Worm (Caenorhabditis elegans) whole organism, L2 larva: Measurements from ENCODE around the gene srw-76.

Experiments used
- C34F6.9 ChIP-seq: fragments of 150-350 bp; optimal IDR thresholded peaks from 2 replicates; lab custom pipeline; 2014; ENCODE audit warnings: missing biosample characterization, missing genetic modification characterization
- F13H6.1 ChIP-seq: sonication (generic microtip); optimal IDR thresholded peaks from 2 replicates; lab custom pipeline; 2016; ENCODE audit warnings: missing genetic modification characterization, missing compliant biosample characterization
- R02D3.7 ChIP-seq: fragments of 150-350 bp; optimal IDR thresholded peaks from 2 replicates; lab custom pipeline; 2014; ENCODE audit warnings: missing biosample characterization, missing genetic modification characterization
- Y55F3AM.14 ChIP-seq: fragments of 200-800 bp; sonication (Bioruptor generic); optimal IDR thresholded peaks from 2 replicates; lab custom pipeline; 2018; ENCODE audit warnings: mild to moderate bottlenecking, missing genetic modification characterization, missing compliant biosample characterization
- ZK546.5 ChIP-seq: sonication (generic microtip); optimal IDR thresholded peaks from 2 replicates; lab custom pipeline; 2017; ENCODE audit warnings: missing biosample characterization, missing genetic modification characterization
- alr-1 ChIP-seq: fragments of 150-350 bp; optimal IDR thresholded peaks from 2 replicates; lab custom pipeline; 2014; ENCODE audit warnings: missing biosample characterization, missing genetic modification characterization
- aly-2 ChIP-seq: fragments of 150-350 bp; optimal IDR thresholded peaks from 2 replicates; lab custom pipeline; 2014; ENCODE audit warnings: missing biosample characterization, missing genetic modification characterization
- blmp-1 ChIP-seq: sonication (generic microtip); optimal IDR thresholded peaks from 2 replicates; lab custom pipeline; 2017; ENCODE audit warnings: missing genetic modification characterization, mild to moderate bottlenecking, missing compliant biosample characterization, antibody characterized with exemption, moderate library complexity; ENCODE audit not compliant: insufficient read depth
- ceh-16 ChIP-seq: fragments of 150-350 bp; optimal IDR thresholded peaks from 2 replicates; lab custom pipeline; 2014; ENCODE audit warnings: missing biosample characterization, missing genetic modification characterization
- crh-2 ChIP-seq: sonication (generic microtip); optimal IDR thresholded peaks from 2 replicates; lab custom pipeline; 2017; ENCODE audit warnings: missing biosample characterization, missing genetic modification characterization
- dmd-4 ChIP-seq: sonication (generic microtip); optimal IDR thresholded peaks from 2 replicates; lab custom pipeline; 2017; ENCODE audit warnings: missing biosample characterization, missing genetic modification characterization
- egl-27 ChIP-seq: sonication (generic microtip); optimal IDR thresholded peaks from 3 replicates; lab custom pipeline; 2017; ENCODE audit warnings: missing biosample characterization, missing genetic modification reagents, missing genetic modification characterization
- elt-1 ChIP-seq: fragments of 150-350 bp; optimal IDR thresholded peaks from 2 replicates; lab custom pipeline; 2014; ENCODE audit warnings: missing biosample characterization, missing genetic modification characterization
- elt-3 ChIP-seq: sonication (generic microtip); optimal IDR thresholded peaks from 2 replicates; lab custom pipeline; 2017; ENCODE audit warnings: missing biosample characterization, missing genetic modification characterization
- fos-1 ChIP-seq: fragments of 150-350 bp; optimal IDR thresholded peaks from 2 replicates; lab custom pipeline; 2014; ENCODE audit warnings: missing biosample characterization, missing genetic modification characterization
- lsy-2 ChIP-seq, 2 experiments: fragments of 150-350 bp in 1 of 2; sonication (generic microtip) in 1 of 2; optimal IDR thresholded peaks; 2 replicates each; lab custom pipeline; 2014 to 2017; ENCODE audit warnings: missing biosample characterization in 2 of 2, missing genetic modification characterization in 2 of 2
- mab-5 ChIP-seq: fragments of 150-350 bp; optimal IDR thresholded peaks from 2 replicates; lab custom pipeline; 2014; ENCODE audit warnings: missing biosample characterization, missing genetic modification characterization
- nhr-11 ChIP-seq: fragments of 150-350 bp; optimal IDR thresholded peaks from 2 replicates; lab custom pipeline; 2014; ENCODE audit warnings: missing biosample characterization, missing genetic modification characterization
- nhr-12 ChIP-seq: fragments of 150-350 bp; optimal IDR thresholded peaks from 2 replicates; lab custom pipeline; 2014; ENCODE audit warnings: missing biosample characterization, missing genetic modification characterization
- nhr-129 ChIP-seq: fragments of 150-350 bp; optimal IDR thresholded peaks from 2 replicates; lab custom pipeline; 2014; ENCODE audit warnings: missing biosample characterization, missing genetic modification characterization
- nhr-21 ChIP-seq: fragments of 150-350 bp; optimal IDR thresholded peaks from 2 replicates; lab custom pipeline; 2014; ENCODE audit warnings: missing biosample characterization, missing genetic modification characterization
- nhr-6 ChIP-seq: fragments of 150-350 bp; optimal IDR thresholded peaks from 2 replicates; lab custom pipeline; 2014; ENCODE audit warnings: missing biosample characterization, missing genetic modification characterization
- peb-1 ChIP-seq: fragments of 150-350 bp; optimal IDR thresholded peaks from 2 replicates; lab custom pipeline; 2014; ENCODE audit warnings: missing biosample characterization, missing genetic modification characterization
- sem-4 ChIP-seq: fragments of 150-350 bp; optimal IDR thresholded peaks from 2 replicates; lab custom pipeline; 2014; ENCODE audit warnings: missing biosample characterization, missing genetic modification reagents, missing genetic modification characterization
- skn-1 ChIP-seq: sonication (generic microtip); optimal IDR thresholded peaks from 2 replicates; lab custom pipeline; 2017; ENCODE audit warnings: missing biosample characterization, missing genetic modification characterization
- sma-3 ChIP-seq: sonication (generic microtip); optimal IDR thresholded peaks from 2 replicates; lab custom pipeline; 2016; ENCODE audit warnings: missing genetic modification reagents, missing genetic modification characterization, missing compliant biosample characterization
- sma-9 ChIP-seq, 2 experiments: fragments of 150-350 bp in 1 of 2; sonication (generic microtip) in 1 of 2; optimal IDR thresholded peaks; 2 replicates each; lab custom pipeline; 2014 to 2016; ENCODE audit warnings: missing genetic modification characterization in 2 of 2, mild to moderate bottlenecking in 1 of 2, missing biosample characterization in 1 of 2, missing compliant biosample characterization in 1 of 2, missing genetic modification reagents in 1 of 2, moderate library complexity in 1 of 2
- unc-39 ChIP-seq: fragments of 150-350 bp; optimal IDR thresholded peaks from 2 replicates; lab custom pipeline; 2014; ENCODE audit warnings: missing biosample characterization, missing genetic modification characterization
- unc-55 ChIP-seq: fragments of 150-350 bp; sonication (generic microtip); optimal IDR thresholded peaks from 3 replicates; lab custom pipeline; 2014; ENCODE audit warnings: missing biosample characterization, missing genetic modification reagents, missing genetic modification characterization
- zag-1 ChIP-seq: fragments of 150-350 bp; optimal IDR thresholded peaks from 2 replicates; lab custom pipeline; 2014; ENCODE audit warnings: missing biosample characterization, missing genetic modification characterization
- ztf-1 ChIP-seq: fragments of 200-800 bp; sonication (Bioruptor generic); conservative IDR thresholded peaks from 2 replicates; pipeline ENCODE4 v1.3.6; 2022; ENCODE audit warnings: missing genetic modification characterization, missing compliant biosample characterization
- ztf-11 ChIP-seq: sonication (generic microtip); optimal IDR thresholded peaks from 2 replicates; lab custom pipeline; 2017; ENCODE audit warnings: missing biosample characterization, missing genetic modification characterization
- ztf-4 ChIP-seq: fragments of 150-350 bp; optimal IDR thresholded peaks from 2 replicates; lab custom pipeline; 2014; ENCODE audit warnings: missing biosample characterization, missing genetic modification characterization

The srw-76 gene

DNA sequence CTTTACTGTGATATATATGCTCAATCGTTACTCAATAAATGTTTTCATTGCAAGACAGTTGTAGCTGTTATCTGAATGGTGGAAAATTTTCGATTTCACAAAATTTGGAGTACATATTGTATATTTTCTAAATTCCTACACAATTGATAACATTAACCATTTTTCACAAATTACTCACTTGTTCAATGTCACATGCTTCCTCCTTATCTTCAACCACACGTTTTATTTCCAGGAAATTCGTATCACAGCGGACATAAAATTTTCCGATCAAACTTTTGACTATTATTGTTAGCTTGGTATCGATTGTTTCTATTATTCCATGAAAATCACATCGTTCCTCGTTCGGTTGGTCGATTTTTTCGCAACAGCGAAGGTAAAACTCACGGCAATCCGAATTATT lies 29.6 kb downstream of the srw-76 start:
- TF ChIP-seq fos-1 (tag; lab: Kevin White, UChicago): peak; percentile 24
- TF ChIP-seq skn-1 (tag; lab: Kevin White, UChicago): no peak
- no peak for TF ChIP-seq unc-55 (GFP tag; lab: Kevin White, UChicago)

DNA sequence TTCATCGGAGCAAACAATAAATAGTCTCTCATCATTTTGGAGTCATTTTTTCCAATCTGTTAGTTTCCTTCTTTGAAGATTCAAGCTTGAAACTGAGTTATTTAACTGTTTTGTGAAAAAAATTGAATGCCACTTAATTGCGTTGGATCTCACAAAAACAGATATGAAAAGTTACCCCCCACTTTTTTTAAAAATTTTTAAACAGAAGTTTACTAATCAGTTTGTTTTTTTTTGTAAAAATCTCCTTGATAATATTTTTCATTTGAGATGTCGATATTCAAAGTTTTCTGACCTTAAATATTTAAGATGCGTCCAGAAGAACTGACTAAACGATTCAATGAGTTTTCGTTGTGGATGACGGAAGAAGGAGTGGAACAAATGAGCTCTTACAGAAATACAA lies 31.8 kb downstream of the srw-76 start, which contains the start of gene Y32B12C.1:
Y32B12C.1 (plus strand) TSS at position 301 of the 400 bp plus-strand sequence.
- TF ChIP-seq dmd-4 (tag; lab: Kevin White, UChicago) (no peak), blmp-1 (no peak), unc-39 (tag; lab: Kevin White, UChicago) (no peak), nhr-129 (no peak), nhr-6 (tag; lab: Kevin White, UChicago) (no peak), alr-1 (no peak), ceh-16 (tag; lab: Kevin White, UChicago) (no peak), elt-1 (tag; lab: Kevin White, UChicago) (no peak), peb-1 (tag; lab: Kevin White, UChicago) (no peak), sem-4 (tag; lab: Kevin White, UChicago) (no peak), R02D3.7 (no peak), crh-2 (no peak), nhr-11 (tag; lab: Kevin White, UChicago) (no peak), ztf-11 (no peak), elt-3 (no peak), zag-1 (tag; lab: Kevin White, UChicago) (no peak), C34F6.9 (tag; lab: Kevin White, UChicago) (no peak)

DNA sequence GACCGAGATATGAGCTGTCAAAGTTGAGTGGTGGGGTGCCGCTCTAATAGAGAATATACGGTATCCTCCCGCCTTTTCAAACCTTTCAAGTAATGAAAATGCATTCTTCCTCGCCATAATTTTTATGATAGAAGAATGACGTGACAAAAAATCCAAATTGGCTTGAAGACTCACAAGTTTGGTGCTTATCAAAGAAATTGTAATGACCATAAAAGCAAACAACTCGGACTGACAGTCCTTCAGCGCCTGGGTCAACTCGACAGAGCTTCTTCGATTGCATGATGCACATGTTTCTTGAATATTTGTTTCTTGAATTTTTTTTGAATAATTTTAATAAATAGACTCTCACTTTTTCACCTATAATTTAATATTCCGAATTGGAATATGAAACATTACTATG lies 32.6 kb downstream of the srw-76 start:
- TF ChIP-seq ztf-1 (GFP tag; lab: Robert Waterston, UW): no peak
- peak; percentile 74 for TF ChIP-seq fos-1 (tag; lab: Kevin White, UChicago)
- TF ChIP-seq lsy-2 (tag; optimal IDR thresholded peaks at IDR 0.05; lab: Kevin White, UChicago): no peak

DNA sequence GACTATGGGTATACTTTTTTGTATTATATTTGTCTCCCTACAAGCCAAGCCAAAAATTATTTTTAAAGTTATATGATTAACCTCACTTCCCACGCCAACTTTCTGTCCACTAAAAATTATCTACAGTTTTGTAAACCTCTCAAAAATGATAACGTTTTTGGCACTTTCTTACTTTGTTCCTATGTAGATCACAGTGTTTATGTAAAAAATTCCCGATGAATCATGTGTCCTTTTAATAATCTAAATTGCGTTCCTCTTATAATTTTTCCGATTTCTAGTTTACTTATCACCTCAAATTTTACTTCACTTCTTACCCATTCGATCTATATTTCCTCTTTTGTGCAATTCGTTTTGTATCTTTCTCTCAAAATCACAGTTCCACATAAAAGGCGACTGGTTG lies 33.8 kb downstream of the srw-76 start:
- TF ChIP-seq ceh-16 (tag; lab: Kevin White, UChicago) (no peak), fos-1 (tag; lab: Kevin White, UChicago) (peak; percentile 18), ZK546.5 (no peak)
- TF ChIP-seq, all 48 proteins: peak for 1

DNA sequence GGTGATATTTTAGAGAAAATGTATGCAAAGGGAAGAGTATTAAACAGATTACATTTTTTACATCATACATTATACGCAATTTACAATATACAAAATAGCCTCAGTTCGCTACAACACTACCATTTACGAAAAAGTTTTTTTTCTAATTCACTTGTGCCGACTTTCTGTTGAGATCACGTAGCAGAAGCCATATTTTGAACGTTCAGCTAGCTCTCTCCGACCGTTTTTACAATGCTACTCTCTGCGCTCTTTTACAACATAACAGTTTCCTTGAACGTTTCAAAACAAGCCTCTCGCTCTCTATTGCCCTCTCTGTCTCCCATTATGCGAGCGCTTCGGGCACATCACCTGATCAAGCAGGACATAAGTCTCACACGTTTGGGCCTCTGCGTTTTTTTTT lies 35.0 kb downstream of the srw-76 start, which contains the start of gene T03E6.8:
T03E6.8 (minus strand) TSS at position 101 of the 400 bp plus-strand sequence.
- no peak for TF ChIP-seq sma-3 (GFP tag; lab: Kevin White, UChicago)
- TF ChIP-seq elt-3: no peak
- TF ChIP-seq ztf-1 (GFP tag; lab: Robert Waterston, UW): no peak
- no peak for TF ChIP-seq sma-9 (GFP tag; optimal IDR thresholded peaks at IDR 0.05; lab: Kevin White, UChicago)
- no peak for TF ChIP-seq sma-9 (tag; optimal IDR thresholded peaks at IDR 0.05; lab: Kevin White, UChicago)
- TF ChIP-seq nhr-21: no peak
- no peak for TF ChIP-seq alr-1
- TF ChIP-seq mab-5 (tag; lab: Kevin White, UChicago): no peak
- TF ChIP-seq R02D3.7: no peak
- TF ChIP-seq lsy-2 (tag; optimal IDR thresholded peaks at IDR 0.05; lab: Kevin White, UChicago): no peak
- no peak for TF ChIP-seq egl-27

DNA sequence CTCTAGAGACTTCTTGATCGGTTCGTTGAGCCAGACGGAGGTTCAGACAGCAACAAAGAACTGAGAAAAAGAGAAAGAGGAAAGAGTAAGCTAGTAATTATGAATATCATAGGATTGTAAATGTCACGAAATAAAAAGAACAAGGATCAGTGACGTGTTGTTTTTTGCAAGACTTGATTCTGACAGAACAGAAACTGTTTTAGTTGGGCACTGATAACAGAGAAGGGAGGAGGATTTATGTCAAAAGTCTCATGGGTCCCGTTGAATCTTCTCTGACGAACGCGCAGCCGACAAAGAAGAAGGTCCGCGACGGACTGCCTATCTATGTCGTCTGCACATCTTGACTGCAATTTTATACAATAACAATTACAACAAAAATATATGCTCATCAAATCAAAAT lies 37.5 kb downstream of the srw-76 start, which contains the start of gene T03E6.9:
T03E6.9 (minus strand) TSS at position 101 of the 400 bp plus-strand sequence.
- TF ChIP-seq F13H6.1 (no peak), lsy-2 (tag; optimal IDR thresholded peaks at IDR 0.05; lab: Kevin White, UChicago) (no peak), ztf-1 (GFP tag; lab: Robert Waterston, UW) (no peak)
- TF ChIP-seq, all 48 proteins: peak for 0

DNA sequence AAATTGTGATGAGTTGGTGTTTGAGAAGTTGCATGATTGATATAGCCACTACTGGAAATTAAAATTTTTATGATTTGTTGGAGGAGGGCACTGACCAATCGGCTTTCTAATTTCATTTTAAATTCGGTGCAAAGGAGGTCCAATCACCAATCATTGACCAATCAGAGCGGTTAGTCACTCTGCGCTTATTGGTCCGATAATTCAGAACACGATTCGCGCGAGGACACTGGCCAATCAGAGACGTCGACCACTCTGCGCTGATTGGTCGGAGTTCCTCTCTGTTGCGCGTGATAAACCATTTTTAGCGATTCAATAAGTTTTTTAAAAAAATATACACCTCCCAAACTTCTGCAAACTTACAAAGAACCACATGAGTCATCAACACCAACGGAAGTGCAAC lies 38.3 kb downstream of the srw-76 start:
- TF ChIP-seq ztf-4 (tag; lab: Kevin White, UChicago): no peak
- TF ChIP-seq fos-1 (tag; lab: Kevin White, UChicago): no peak
- TF ChIP-seq ztf-11: no peak
- no peak for TF ChIP-seq lsy-2 (tag; optimal IDR thresholded peaks at IDR 0.05; lab: Kevin White, UChicago)
- TF ChIP-seq nhr-129: no peak
- no peak for TF ChIP-seq nhr-21
- no peak for TF ChIP-seq aly-2 (tag; lab: Kevin White, UChicago)
- no peak for TF ChIP-seq nhr-12 (tag; lab: Kevin White, UChicago)
- TF ChIP-seq Y55F3AM.14 (GFP tag; lab: Kevin White, UChicago): no peak
